Fruit fly (Drosophila melanogaster) whole organism, wandering third instar larva: ENCODE results near the gene blot.

Experiments
- Abd-B ChIP-seq: fragments of >200 bp; optimal IDR thresholded peaks from 2 replicates; lab custom pipeline; 2017; ENCODE audit warnings: missing biosample characterization, missing genetic modification characterization
- CrebA ChIP-seq: fragments of 200-800 bp; sonication (Bioruptor generic); optimal IDR thresholded peaks from 2 replicates; lab custom pipeline; 2016; ENCODE audit warnings: missing biosample characterization, mild to moderate bottlenecking, missing genetic modification characterization, borderline replicate concordance
- Dfd ChIP-seq: fragments of >200 bp; optimal IDR thresholded peaks from 2 replicates; lab custom pipeline; 2017; ENCODE audit warnings: missing biosample characterization, missing genetic modification characterization
- Dif ChIP-seq: fragments of 200-275, 200-300 bp; sonication (Bioruptor generic); optimal IDR thresholded peaks from 2 replicates; lab custom pipeline; 2018; ENCODE audit warnings: missing biosample characterization, missing genetic modification characterization; ENCODE audit not compliant: partially characterized antibody
- GATAd ChIP-seq: sonication (Bioruptor generic); optimal IDR thresholded peaks from 2 replicates; lab custom pipeline; 2016; ENCODE audit warnings: missing biosample characterization, missing genetic modification characterization
- Hr78 ChIP-seq: fragments of >200 bp; optimal IDR thresholded peaks from 2 replicates; lab custom pipeline; 2017; ENCODE audit warnings: missing biosample characterization, missing genetic modification characterization
- Myc ChIP-seq: fragments of >200 bp; optimal IDR thresholded peaks from 2 replicates; lab custom pipeline; 2017
- N ChIP-seq: fragments of >200 bp; optimal IDR thresholded peaks from 2 replicates; lab custom pipeline; 2018; ENCODE audit warnings: missing biosample characterization, missing external identifiers, missing genetic modification characterization
- OdsH ChIP-seq: fragments of 200-800 bp; sonication (Bioruptor generic); optimal IDR thresholded peaks from 2 replicates; lab custom pipeline; 2016; ENCODE audit warnings: missing biosample characterization, mild to moderate bottlenecking, missing genetic modification characterization
- Rel ChIP-seq, 2 experiments: fragments of 200-800 bp; sonication (Bioruptor generic) in 1 of 2; optimal IDR thresholded peaks; 2 replicates in 1 of 2; 3 replicates in 1 of 2; lab custom pipeline; 2016 to 2019; ENCODE audit warnings: mild to moderate bottlenecking in 2 of 2, missing biosample characterization in 2 of 2, missing genetic modification characterization in 2 of 2, moderate library complexity in 1 of 2
- br ChIP-seq: fragments of 200-800 bp; sonication (Bioruptor generic); optimal IDR thresholded peaks from 2 replicates; lab custom pipeline; 2016; ENCODE audit warnings: missing biosample characterization, missing genetic modification characterization
- brk ChIP-seq: fragments of 200-800 bp; sonication (Bioruptor generic); optimal IDR thresholded peaks from 2 replicates; lab custom pipeline; 2016; ENCODE audit warnings: missing biosample characterization, mild to moderate bottlenecking, missing genetic modification characterization
- dl ChIP-seq, 2 experiments: fragments of 175-275, 200-275 bp in 1 of 2; fragments of 200-275 bp in 1 of 2; sonication (Bioruptor generic); optimal IDR thresholded peaks; lab custom pipeline; 2018; ENCODE audit warnings: mild to moderate bottlenecking in 2 of 2, missing biosample characterization in 2 of 2, missing genetic modification characterization in 2 of 2, moderate library complexity in 2 of 2; ENCODE audit not compliant: partially characterized antibody in 2 of 2, insufficient read depth in 1 of 2
- ey ChIP-seq: fragments of 200-800 bp; sonication (Bioruptor generic); optimal IDR thresholded peaks from 2 replicates; lab custom pipeline; 2016; ENCODE audit warnings: missing biosample characterization, missing genetic modification characterization
- foxo ChIP-seq, 2 experiments: fragments of 200-800 bp; sonication (Bioruptor generic); optimal IDR thresholded peaks; 2 replicates in 1 of 2; 3 replicates in 1 of 2; lab custom pipeline; 2016 to 2017; ENCODE audit warnings: missing biosample characterization in 2 of 2, missing genetic modification characterization in 2 of 2
- fru ChIP-seq: fragments of 200-800 bp; sonication (Bioruptor generic); optimal IDR thresholded peaks from 3 replicates; lab custom pipeline; 2016; ENCODE audit warnings: missing biosample characterization, mild to moderate bottlenecking, missing genetic modification characterization
- h ChIP-seq: fragments of 200-800 bp; sonication (Bioruptor generic); optimal IDR thresholded peaks from 3 replicates; lab custom pipeline; 2016; ENCODE audit warnings: missing biosample characterization, mild to moderate bottlenecking, missing genetic modification characterization
- jim ChIP-seq: fragments of 175-275, 200-325 bp; sonication (Bioruptor generic); optimal IDR thresholded peaks from 2 replicates; lab custom pipeline; 2016; ENCODE audit warnings: missing biosample characterization, mild to moderate bottlenecking, missing genetic modification characterization
- lola ChIP-seq: fragments of >200 bp; optimal IDR thresholded peaks from 2 replicates; lab custom pipeline; 2017; ENCODE audit warnings: missing biosample characterization, missing genetic modification characterization
- psq ChIP-seq: fragments of 200-800 bp; sonication (Bioruptor generic); optimal IDR thresholded peaks from 3 replicates; lab custom pipeline; 2017; ENCODE audit warnings: missing biosample characterization, mild to moderate bottlenecking, missing genetic modification characterization, moderate library complexity
- rgr ChIP-seq: fragments of 200-800 bp; sonication (Bioruptor generic); optimal IDR thresholded peaks from 3 replicates; lab custom pipeline; 2016; ENCODE audit warnings: missing biosample characterization, mild to moderate bottlenecking, missing genetic modification characterization
- sage ChIP-seq: fragments of 200-800 bp; sonication (Bioruptor generic); optimal IDR thresholded peaks from 2 replicates; lab custom pipeline; 2016; ENCODE audit warnings: missing biosample characterization, mild to moderate bottlenecking, missing genetic modification characterization
- sv ChIP-seq: fragments of 200-800 bp; sonication (Bioruptor generic); optimal IDR thresholded peaks from 3 replicates; lab custom pipeline; 2016; ENCODE audit warnings: missing biosample characterization, missing genetic modification characterization
- usp ChIP-seq: fragments of >200 bp; optimal IDR thresholded peaks from 2 replicates; lab custom pipeline; 2017; ENCODE audit warnings: missing biosample characterization, missing genetic modification characterization

The blot gene

dm6 chr3L:17419103-17419741 is 2.1 kb downstream of the blot start:
- TF ChIP-seq Rel (GFP tag; optimal IDR thresholded peaks at IDR 0.05; lab: Kevin White, UChicago): no peak
- peak; percentile 2 for TF ChIP-seq Rel (tag; optimal IDR thresholded peaks at IDR 0.05; lab: Kevin White, UChicago)
- peak; percentile 48 for TF ChIP-seq psq (GFP tag; lab: Kevin White, UChicago)
- TF ChIP-seq N (GFP tag; lab: Kevin White, UChicago): no peak

dm6 chr3L:17415967-17416749 is 5.2 kb downstream of the blot start:
- no peak for TF ChIP-seq Dfd (GFP tag; lab: Kevin White, UChicago)
- no peak for TF ChIP-seq sage
- TF ChIP-seq dl (GFP tag; optimal IDR thresholded peaks at IDR 0.05; lab: Kevin White, UChicago; ENCODE audit: insufficient read depth in 1 of 2, partially characterized antibody in 2 of 2): no peak
- peak; percentile 39 for TF ChIP-seq br (GFP tag; lab: Kevin White, UChicago)
- TF ChIP-seq rgr (GFP tag; lab: Kevin White, UChicago): peak; percentile 31
- TF ChIP-seq ey: peak; percentile 18
- peak; percentile 49 for TF ChIP-seq sv (GFP tag; lab: Kevin White, UChicago)
- TF ChIP-seq psq (GFP tag; lab: Kevin White, UChicago): peak; percentile 40
- no peak for TF ChIP-seq GATAd (GFP tag; lab: Kevin White, UChicago)
- peak in 1 of 2 experiments; percentile 40 for TF ChIP-seq foxo (GFP tag; optimal IDR thresholded peaks at IDR 0.05; lab: Kevin White, UChicago)
- TF ChIP-seq Dif (GFP tag; lab: Kevin White, UChicago): no peak
- TF ChIP-seq OdsH (GFP tag; lab: Kevin White, UChicago): peak; percentile 23
- peak; percentile 24 for TF ChIP-seq h (GFP tag; lab: Kevin White, UChicago)
- TF ChIP-seq Abd-B (GFP tag; lab: Kevin White, UChicago): no peak
- no peak for TF ChIP-seq jim (GFP tag; lab: Kevin White, UChicago)
- peak; percentile 57 for TF ChIP-seq fru (GFP tag; lab: Kevin White, UChicago)
- TF ChIP-seq, all 38 proteins: peak for 9

dm6 chr3L:17412146-17412545 is 9.2 kb downstream of the blot start:
- TF ChIP-seq psq (GFP tag; lab: Kevin White, UChicago) (no peak), Myc (lab: Kevin White, UChicago) (no peak), Dif (GFP tag; lab: Kevin White, UChicago) (no peak), OdsH (GFP tag; lab: Kevin White, UChicago) (no peak), jim (GFP tag; lab: Kevin White, UChicago) (no peak), sage (no peak)

- TF ChIP-seq brk (GFP tag; lab: Kevin White, UChicago) (no peak), dl (GFP tag; optimal IDR thresholded peaks at IDR 0.05; lab: Kevin White, UChicago; ENCODE audit: insufficient read depth in 1 of 2, partially characterized antibody in 2 of 2) (no peak), Dfd (GFP tag; lab: Kevin White, UChicago) (no peak), ey (no peak)
Measured at dm6 chr3L:17411273-17411672, 10.0 kb downstream of the blot start.

dm6 chr3L:17407480-17408093 is 13.7 kb downstream of the blot start:
- TF ChIP-seq sv (GFP tag; lab: Kevin White, UChicago): no peak

- peak; percentile 24 for TF ChIP-seq Myc (lab: Kevin White, UChicago)
- TF ChIP-seq Rel (GFP tag; optimal IDR thresholded peaks at IDR 0.05; lab: Kevin White, UChicago): no peak
- no peak for TF ChIP-seq Rel (tag; optimal IDR thresholded peaks at IDR 0.05; lab: Kevin White, UChicago)
- TF ChIP-seq lola (GFP tag; lab: Kevin White, UChicago): no peak
- TF ChIP-seq Abd-B (GFP tag; lab: Kevin White, UChicago): no peak
- no peak for TF ChIP-seq h (GFP tag; lab: Kevin White, UChicago)
- TF ChIP-seq CrebA (GFP tag; lab: Kevin White, UChicago): no peak
- TF ChIP-seq usp (GFP tag; lab: Kevin White, UChicago): no peak
- no peak for TF ChIP-seq ey
- no peak for TF ChIP-seq Hr78 (GFP tag; lab: Kevin White, UChicago)
Measured at dm6 chr3L:17407073-17407472, 14.2 kb downstream of the blot start.
